Worm (Caenorhabditis elegans) whole organism, young adult: ENCODE results near the gene hmg-1.1.

Experiments
- B0261.1 ChIP-seq: sonication (generic microtip); optimal IDR thresholded peaks from 2 replicates; lab custom pipeline; 2016; ENCODE audit warnings: mild to moderate bottlenecking, missing genetic modification characterization, moderate library complexity, missing compliant biosample characterization
- C17E4.6 ChIP-seq: fragments of 200-800 bp; sonication (Bioruptor generic); IDR thresholded peaks from 2 replicates; pipeline ENCODE4 v1.3.6; 2022; ENCODE audit warnings: missing genetic modification reagents, missing genetic modification characterization, missing compliant biosample characterization
- D2030.7 ChIP-seq: fragments of 200-800 bp; sonication (Bioruptor generic); IDR thresholded peaks from 2 replicates; pipeline ENCODE4 v1.3.6; 2022; ENCODE audit warnings: missing genetic modification reagents, missing genetic modification characterization, missing compliant biosample characterization
- F10E7.11 ChIP-seq: sonication (generic microtip); optimal IDR thresholded peaks from 2 replicates; lab custom pipeline; 2017; ENCODE audit warnings: mild to moderate bottlenecking, missing genetic modification characterization, moderate library complexity, missing compliant biosample characterization
- F22D6.2 ChIP-seq: sonication (generic microtip); optimal IDR thresholded peaks from 2 replicates; lab custom pipeline; 2016; ENCODE audit warnings: mild to moderate bottlenecking, missing genetic modification characterization, missing compliant biosample characterization
- F33H1.4 ChIP-seq: fragments of 200-800 bp; sonication (Bioruptor generic); IDR thresholded peaks from 2 replicates; pipeline ENCODE4 v1.3.6; 2022; ENCODE audit warnings: missing genetic modification reagents, missing genetic modification characterization, missing compliant biosample characterization
- F37B4.10 ChIP-seq: fragments of 200-800 bp; sonication (Bioruptor generic); IDR thresholded peaks from 2 replicates; pipeline ENCODE4 v1.3.6; 2022; ENCODE audit warnings: missing genetic modification characterization, missing compliant biosample characterization
- F49E8.2 ChIP-seq: sonication (generic microtip); optimal IDR thresholded peaks from 3 replicates; lab custom pipeline; 2017; ENCODE audit warnings: missing genetic modification characterization, mild to moderate bottlenecking, missing compliant biosample characterization, antibody characterized with exemption, moderate library complexity; ENCODE audit not compliant: insufficient read depth
- F52B5.7 ChIP-seq: sonication (generic microtip); optimal IDR thresholded peaks from 2 replicates; lab custom pipeline; 2016; ENCODE audit warnings: mild to moderate bottlenecking, missing genetic modification characterization, missing compliant biosample characterization
- F55B11.4 ChIP-seq: sonication (generic microtip); optimal IDR thresholded peaks from 2 replicates; lab custom pipeline; 2016; ENCODE audit warnings: missing compliant biosample characterization, missing genetic modification characterization, borderline replicate concordance; ENCODE audit not compliant: insufficient read depth
- K12H6.12 ChIP-seq: fragments of 200-800 bp; sonication (Bioruptor generic); optimal IDR thresholded peaks from 2 replicates; lab custom pipeline; 2018; ENCODE audit warnings: mild to moderate bottlenecking, missing genetic modification characterization, missing compliant biosample characterization
- Y53G8AR.9 ChIP-seq: fragments of 200-800 bp; sonication (Bioruptor generic); conservative IDR thresholded peaks from 2 replicates; pipeline ENCODE4 v1.3.6; 2022; ENCODE audit warnings: missing genetic modification reagents, missing genetic modification characterization, missing compliant biosample characterization
- Y67H2A.10 ChIP-seq: fragments of 200-800 bp; sonication (Bioruptor generic); conservative IDR thresholded peaks from 2 replicates; pipeline ENCODE4 v1.3.6; 2022; ENCODE audit warnings: missing genetic modification reagents, missing genetic modification characterization, missing compliant biosample characterization
- Y95B8A.8 ChIP-seq: fragments of 200-800 bp; sonication (Bioruptor generic); IDR thresholded peaks from 2 replicates; pipeline ENCODE4 v1.3.6; 2022; ENCODE audit warnings: missing genetic modification reagents, missing genetic modification characterization, missing compliant biosample characterization
- aptf-2 ChIP-seq: fragments of 200-800 bp; sonication (Bioruptor generic); conservative IDR thresholded peaks from 2 replicates; pipeline ENCODE4 v1.3.6; 2022; ENCODE audit warnings: missing genetic modification reagents, missing genetic modification characterization, missing compliant biosample characterization
- aptf-3 ChIP-seq: fragments of 200-800 bp; sonication (Bioruptor generic); IDR thresholded peaks from 2 replicates; pipeline ENCODE4 v1.3.6; 2022; ENCODE audit warnings: missing genetic modification characterization, missing compliant biosample characterization
- attf-3 ChIP-seq: fragments of 200-800 bp; sonication (Bioruptor generic); conservative IDR thresholded peaks from 2 replicates; pipeline ENCODE4 v1.3.6; 2022; ENCODE audit warnings: missing genetic modification reagents, missing genetic modification characterization, missing compliant biosample characterization
- attf-5 ChIP-seq: fragments of 200-800 bp; sonication (Bioruptor generic); optimal IDR thresholded peaks from 2 replicates; lab custom pipeline; 2018; ENCODE audit warnings: mild to moderate bottlenecking, missing genetic modification characterization, missing compliant biosample characterization
- bed-2 ChIP-seq: fragments of 200-800 bp; sonication (Bioruptor generic); IDR thresholded peaks from 2 replicates; pipeline ENCODE4 v1.3.6; 2022; ENCODE audit warnings: missing genetic modification reagents, missing genetic modification characterization, missing compliant biosample characterization
- ceh-100 ChIP-seq: fragments of 200-800 bp; sonication (Bioruptor generic); IDR thresholded peaks from 2 replicates; pipeline ENCODE4 v1.3.6; 2022; ENCODE audit warnings: missing genetic modification reagents, missing genetic modification characterization, missing compliant biosample characterization
- chd-7 ChIP-seq: sonication (generic microtip); optimal IDR thresholded peaks from 2 replicates; lab custom pipeline; 2016; ENCODE audit warnings: mild to moderate bottlenecking, missing genetic modification characterization, moderate library complexity, missing compliant biosample characterization
- die-1 ChIP-seq: sonication (generic microtip); optimal IDR thresholded peaks from 2 replicates; lab custom pipeline; 2016; ENCODE audit warnings: missing genotype, mild to moderate bottlenecking, missing genetic modification characterization, missing compliant biosample characterization
- efl-1 ChIP-seq: fragments of 150-350 bp; optimal IDR thresholded peaks from 2 replicates; lab custom pipeline; 2014; ENCODE audit warnings: missing biosample characterization, missing genetic modification reagents, missing genetic modification characterization
- egl-18 ChIP-seq: fragments of 200-800 bp; sonication (Bioruptor generic); IDR thresholded peaks from 2 replicates; pipeline ENCODE4 v1.3.6; 2022; ENCODE audit warnings: missing genetic modification reagents, missing genetic modification characterization, missing compliant biosample characterization
- hlh-12 ChIP-seq: sonication (generic microtip); optimal IDR thresholded peaks from 2 replicates; lab custom pipeline; 2016; ENCODE audit warnings: missing genetic modification characterization, missing compliant biosample characterization
- hmg-20 ChIP-seq: fragments of 200-800 bp; sonication (Bioruptor generic); IDR thresholded peaks from 2 replicates; pipeline ENCODE4 v1.3.6; 2022; ENCODE audit warnings: missing genetic modification reagents, missing genetic modification characterization, missing compliant biosample characterization
- let-526 ChIP-seq: fragments of 200-800 bp; sonication (Bioruptor generic); IDR thresholded peaks from 2 replicates; pipeline ENCODE4 v1.3.6; 2022; ENCODE audit warnings: missing genetic modification reagents, missing genetic modification characterization, missing compliant biosample characterization
- let-607 ChIP-seq, 2 experiments: fragments of 200-800 bp in 1 of 2; sonication (Bioruptor generic) in 1 of 2; sonication (generic microtip) in 1 of 2; optimal IDR thresholded peaks; 2 replicates each; lab custom pipeline; 2016 to 2018; ENCODE audit warnings: mild to moderate bottlenecking in 2 of 2, missing compliant biosample characterization in 2 of 2, missing genetic modification characterization in 2 of 2, moderate library complexity in 2 of 2, missing genotype in 1 of 2
- lir-1 ChIP-seq: fragments of 200-800 bp; sonication (Bioruptor generic); conservative IDR thresholded peaks from 2 replicates; pipeline ENCODE4 v1.3.6; 2022; ENCODE audit warnings: missing genetic modification reagents, missing genetic modification characterization, missing compliant biosample characterization
- lsl-1 ChIP-seq: fragments of 200-800 bp; sonication (Bioruptor generic); optimal IDR thresholded peaks from 2 replicates; lab custom pipeline; 2018; ENCODE audit warnings: mild to moderate bottlenecking, missing genetic modification characterization, moderate library complexity, missing compliant biosample characterization
- madf-8 ChIP-seq: fragments of 200-800 bp; sonication (Bioruptor generic); conservative IDR thresholded peaks from 2 replicates; pipeline ENCODE4 v1.3.6; 2022; ENCODE audit warnings: missing genetic modification reagents, missing genetic modification characterization, missing compliant biosample characterization
- mcd-1 ChIP-seq: fragments of 200-800 bp; sonication (Bioruptor generic); IDR thresholded peaks from 2 replicates; pipeline ENCODE4 v1.3.6; 2022; ENCODE audit warnings: missing genetic modification reagents, missing genetic modification characterization, missing compliant biosample characterization
- mes-4 ChIP-seq: sonication (generic microtip); optimal IDR thresholded peaks from 2 replicates; lab custom pipeline; 2016; ENCODE audit warnings: missing genotype, missing genetic modification characterization, missing compliant biosample characterization
- nfya-1 ChIP-seq: sonication (generic microtip); optimal IDR thresholded peaks from 2 replicates; lab custom pipeline; 2017; ENCODE audit warnings: antibody characterized with exemption, missing compliant biosample characterization, missing genetic modification characterization, borderline replicate concordance; ENCODE audit not compliant: insufficient read depth
- nfya-2 ChIP-seq: fragments of 200-800 bp; sonication (Bioruptor generic); IDR thresholded peaks from 2 replicates; pipeline ENCODE4 v1.3.6; 2022; ENCODE audit warnings: missing genetic modification reagents, missing genetic modification characterization, missing compliant biosample characterization
- nfyb-1 ChIP-seq: fragments of 200-800 bp; sonication (Bioruptor generic); IDR thresholded peaks from 2 replicates; pipeline ENCODE4 v1.3.6; 2022; ENCODE audit warnings: missing genetic modification reagents, missing genetic modification characterization, missing compliant biosample characterization
- nhr-27 ChIP-seq: fragments of 200-800 bp; sonication (Bioruptor generic); optimal IDR thresholded peaks from 2 replicates; lab custom pipeline; 2018; ENCODE audit warnings: mild to moderate bottlenecking, missing genetic modification characterization, moderate library complexity, missing compliant biosample characterization
- nhr-80 ChIP-seq: sonication (generic microtip); optimal IDR thresholded peaks from 2 replicates; lab custom pipeline; 2016; ENCODE audit warnings: missing genetic modification characterization, missing compliant biosample characterization
- repo-1 ChIP-seq: sonication (generic microtip); optimal IDR thresholded peaks from 2 replicates; lab custom pipeline; 2017; ENCODE audit warnings: mild to moderate bottlenecking, missing genetic modification characterization, missing compliant biosample characterization
- sea-2 ChIP-seq: fragments of 200-800 bp; sonication (Bioruptor generic); IDR thresholded peaks from 2 replicates; pipeline ENCODE4 v1.3.6; 2022; ENCODE audit warnings: missing genetic modification characterization, missing compliant biosample characterization
- snpc-1.1 ChIP-seq: sonication (generic microtip); optimal IDR thresholded peaks from 2 replicates; lab custom pipeline; 2017; ENCODE audit warnings: missing genetic modification characterization, mild to moderate bottlenecking, missing compliant biosample characterization, antibody characterized with exemption, moderate library complexity, missing genotype, missing genetic modification reagents; ENCODE audit not compliant: insufficient read depth
- snpc-1.3 ChIP-seq: sonication (generic microtip); optimal IDR thresholded peaks from 2 replicates; lab custom pipeline; 2017; ENCODE audit warnings: missing genetic modification characterization, mild to moderate bottlenecking, missing compliant biosample characterization, antibody characterized with exemption, moderate library complexity, missing genotype, missing genetic modification reagents; ENCODE audit not compliant: insufficient read depth
- tbp1 ChIP-seq: fragments of 200-800 bp; sonication (Bioruptor generic); optimal IDR thresholded peaks from 2 replicates; lab custom pipeline; 2018; ENCODE audit warnings: mild to moderate bottlenecking, missing genetic modification characterization, missing compliant biosample characterization
- tlf-1 ChIP-seq: fragments of 200-800 bp; sonication (Bioruptor generic); optimal IDR thresholded peaks from 2 replicates; lab custom pipeline; 2018; ENCODE audit warnings: mild to moderate bottlenecking, missing genetic modification characterization, missing compliant biosample characterization
- unc-130 ChIP-seq: sonication (generic microtip); optimal IDR thresholded peaks from 2 replicates; lab custom pipeline; 2016; ENCODE audit warnings: missing genetic modification reagents, missing genetic modification characterization, missing compliant biosample characterization
- unc-62 ChIP-seq: fragments of 150-350 bp; optimal IDR thresholded peaks from 2 replicates; lab custom pipeline; 2014; ENCODE audit warnings: missing biosample characterization, missing genetic modification reagents, missing genetic modification characterization
- xnd-1 ChIP-seq: sonication (generic microtip); optimal IDR thresholded peaks from 2 replicates; lab custom pipeline; 2016; ENCODE audit warnings: missing genotype, missing genetic modification reagents, missing genetic modification characterization, missing compliant biosample characterization
- ztf-22 ChIP-seq: fragments of 200-800 bp; sonication (Bioruptor generic); optimal IDR thresholded peaks from 2 replicates; lab custom pipeline; 2018; ENCODE audit warnings: mild to moderate bottlenecking, missing genetic modification characterization, moderate library complexity, missing compliant biosample characterization
- ztf-26 ChIP-seq: sonication (generic microtip); optimal IDR thresholded peaks from 2 replicates; lab custom pipeline; 2017; ENCODE audit warnings: missing genetic modification characterization, missing compliant biosample characterization

The hmg-1.1 gene

DNA sequence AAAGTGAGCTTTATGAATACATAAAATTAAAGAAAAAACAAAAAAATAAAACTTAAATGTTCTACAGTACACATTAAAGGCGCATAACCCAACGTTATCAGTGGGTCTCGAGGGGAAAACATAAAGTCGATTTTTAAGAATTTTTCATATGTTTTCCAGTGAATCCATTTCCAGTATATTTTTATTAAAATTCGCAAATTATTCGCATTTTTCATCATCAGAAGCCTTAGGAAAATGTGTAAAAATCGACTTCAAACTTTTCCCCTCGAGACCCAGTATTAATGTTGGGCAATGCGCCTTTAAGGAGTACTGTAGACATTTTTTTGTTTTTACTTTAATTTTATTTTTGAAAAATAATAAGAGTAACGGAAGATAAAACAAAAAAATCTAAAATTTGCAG, 32.4 kb upstream of the hmg-1.1 start:
- TF ChIP-seq nhr-27 (tag; lab: Kevin White, UChicago) (no peak), let-607 (tag; optimal IDR thresholded peaks at IDR 0.05; lab: Kevin White, UChicago) (no peak), lsl-1 (GFP tag; lab: Kevin White, UChicago) (peak; percentile 98), F52B5.7 (tag; lab: Kevin White, UChicago) (no peak), repo-1 (tag; lab: Kevin White, UChicago) (no peak), aptf-2 (GFP tag; lab: Robert Waterston, UW) (no peak), lir-1 (GFP tag; lab: Robert Waterston, UW) (no peak), let-526 (GFP tag; lab: Robert Waterston, UW) (no peak), nfya-1 (tag; lab: Kevin White, UChicago) (no peak), unc-130 (GFP tag; lab: Kevin White, UChicago) (no peak), chd-7 (tag; lab: Kevin White, UChicago) (no peak), ztf-26 (tag; lab: Kevin White, UChicago) (no peak), attf-3 (GFP tag; lab: Robert Waterston, UW) (no peak), bed-2 (GFP tag; lab: Robert Waterston, UW) (no peak), Y53G8AR.9 (no peak), D2030.7 (GFP tag; lab: Robert Waterston, UW) (peak; percentile 74; the same call in 1 of the 2 replicates), efl-1 (peak; percentile 32), mcd-1 (GFP tag; lab: Robert Waterston, UW) (peak; percentile 58), F33H1.4 (GFP tag; lab: Robert Waterston, UW) (peak; percentile 97), F10E7.11 (no peak), snpc-1.1 (no peak), hmg-20 (GFP tag; lab: Robert Waterston, UW) (no peak), xnd-1 (tag; lab: Kevin White, UChicago) (peak; percentile 95), K12H6.12 (tag; lab: Kevin White, UChicago) (no peak), Y67H2A.10 (no peak), ceh-100 (no peak), attf-5 (GFP tag; lab: Kevin White, UChicago) (no peak), tlf-1 (GFP tag; lab: Kevin White, UChicago) (no peak), nfyb-1 (GFP tag; lab: Robert Waterston, UW) (no peak), mes-4 (tag; lab: Kevin White, UChicago) (no peak), aptf-3 (GFP tag; lab: Robert Waterston, UW) (no peak), F22D6.2 (no peak), sea-2 (no peak), snpc-1.3 (tag; lab: Kevin White, UChicago) (peak; percentile 27), Y95B8A.8 (GFP tag; lab: Robert Waterston, UW) (no peak), egl-18 (GFP tag; lab: Robert Waterston, UW) (no peak), nhr-80 (tag; lab: Kevin White, UChicago) (no peak), ztf-22 (no peak), F49E8.2 (tag; lab: Kevin White, UChicago) (peak; percentile 5), nfya-2 (GFP tag; lab: Robert Waterston, UW) (no peak), unc-62 (no peak), die-1 (no peak), F37B4.10 (GFP tag; lab: Robert Waterston, UW) (no peak), C17E4.6 (GFP tag; lab: Robert Waterston, UW) (no peak), tbp1 (GFP tag; lab: Kevin White, UChicago) (no peak), B0261.1 (no peak), hlh-12 (no peak), madf-8 (peak; percentile 87), F55B11.4 (tag; lab: Kevin White, UChicago) (no peak)
